Worm (Caenorhabditis elegans): ENCODE measurements around the gene R02D5.4.

The R02D5.4 gene

ce11 chrV:14436195-14436594, 48.3 kb downstream of the R02D5.4 start:
- TF ChIP-seq nhr-2 (tag; optimal IDR thresholded peaks at IDR 0.05) (peak; percentile 65), hlh-1 (tag; optimal IDR thresholded peaks at IDR 0.05) (no peak)
